Worm (Caenorhabditis elegans) whole organism, young adult: Measurements from ENCODE around the gene C39F7.1.
"Not testable (repeated sequence)": the region's sequence is repeated elsewhere in the genome, so short reads cannot be mapped to it uniquely, and the experiment has no call there.

Experiments used
- Y79H2A.3 ChIP-seq: fragments of 200-800 bp; sonication (Bioruptor generic); conservative IDR thresholded peaks from 2 replicates; pipeline ENCODE4 v1.3.6; 2022; ENCODE audit warnings: missing genetic modification reagents, missing genetic modification characterization, missing compliant biosample characterization
- efl-1 ChIP-seq: fragments of 150-350 bp; optimal IDR thresholded peaks from 2 replicates; lab custom pipeline; 2014; ENCODE audit warnings: missing biosample characterization, missing genetic modification reagents, missing genetic modification characterization
- lin-26 ChIP-seq: fragments of 200-800 bp; sonication (Bioruptor generic); IDR thresholded peaks from 2 replicates; pipeline ENCODE4 v1.3.6; 2022; ENCODE audit warnings: missing genetic modification reagents, missing genetic modification characterization, missing compliant biosample characterization
- snpc-4 ChIP-seq, 5 experiments: fragments of 150-350 bp in 1 of 5; sonication (generic microtip) in 4 of 5; optimal IDR thresholded peaks; 2 replicates each; lab custom pipeline; 2014 to 2018; ENCODE audit warnings: missing genetic modification characterization in 5 of 5, missing biosample characterization in 3 of 5, antibody characterized with exemption in 2 of 5, mild to moderate bottlenecking in 2 of 5, missing compliant biosample characterization in 2 of 5, missing genotype in 2 of 5, moderate library complexity in 2 of 5, missing genetic modification reagents in 1 of 5
- tbx-9 ChIP-seq: sonication (generic microtip); optimal IDR thresholded peaks from 2 replicates; lab custom pipeline; 2016; ENCODE audit warnings: borderline replicate concordance, missing genetic modification characterization, inconsistent platforms, missing compliant biosample characterization

- TF ChIP-seq snpc-4 (GFP tag; optimal IDR thresholded peaks at IDR 0.05; lab: Kevin White, UChicago); snpc-4 (tag; optimal IDR thresholded peaks at IDR 0.05; lab: Kevin White, UChicago); lin-26; efl-1 (GFP tag; lab: Kevin White, UChicago); tbx-9 (tag; lab: Kevin White, UChicago); Y79H2A.3 (GFP tag; lab: Robert Waterston, UW): not testable (repeated sequence)
Measured at ce11 chrV:1257054-1257453, 3.1 kb upstream of the C39F7.1 start.
